Worm (Caenorhabditis elegans) whole organism, L4 larva: ENCODE measurements around the gene gsto-2.

Experiments used
- F26F4.8 ChIP-seq: fragments of 200-800 bp; sonication (Bioruptor generic); conservative IDR thresholded peaks from 2 replicates; pipeline ENCODE4 v1.3.6; 2022; ENCODE audit warnings: missing genetic modification characterization, missing compliant biosample characterization
- R02D3.7 ChIP-seq: fragments of 150-350 bp; sonication (generic microtip); optimal IDR thresholded peaks from 3 replicates; lab custom pipeline; 2014; ENCODE audit warnings: missing biosample characterization, missing genetic modification characterization
- ZK337.2 ChIP-seq: fragments of 200-800 bp; sonication (Bioruptor generic); IDR thresholded peaks from 2 replicates; pipeline ENCODE4 v1.3.6; 2022; ENCODE audit warnings: missing genetic modification reagents, missing genetic modification characterization, missing compliant biosample characterization
- ZK546.5 ChIP-seq, 2 experiments: sonication (generic microtip); optimal IDR thresholded peaks; 2 replicates each; lab custom pipeline; 2017; ENCODE audit warnings: missing biosample characterization in 2 of 2, missing genetic modification characterization in 2 of 2
- aha-1 ChIP-seq: fragments of 150-350 bp; peaks from one replicate; lab custom pipeline; 2014; ENCODE audit warnings: missing biosample characterization, missing genetic modification characterization
- aly-2 ChIP-seq: sonication (generic microtip); optimal IDR thresholded peaks from 2 replicates; lab custom pipeline; 2018; ENCODE audit warnings: missing biosample characterization, missing genetic modification characterization
- ceh-28 ChIP-seq: fragments of 150-350 bp; optimal IDR thresholded peaks from 2 replicates; lab custom pipeline; 2014; ENCODE audit warnings: missing biosample characterization, missing genetic modification reagents, missing genetic modification characterization
- ceh-44 ChIP-seq: fragments of 200-800 bp; sonication (Bioruptor generic); IDR thresholded peaks from 2 replicates; pipeline ENCODE4 v1.3.6; 2022; ENCODE audit warnings: missing genetic modification reagents, missing genetic modification characterization, missing compliant biosample characterization
- ceh-62 ChIP-seq: sonication (generic microtip); optimal IDR thresholded peaks from 2 replicates; lab custom pipeline; 2017; ENCODE audit warnings: missing biosample characterization, missing genetic modification characterization
- ceh-82 ChIP-seq: sonication (generic microtip); optimal IDR thresholded peaks from 2 replicates; lab custom pipeline; 2017; ENCODE audit warnings: missing biosample characterization, missing genetic modification characterization
- ces-1 ChIP-seq: fragments of 150-350 bp; sonication (generic microtip); optimal IDR thresholded peaks from 4 replicates; lab custom pipeline; 2014; ENCODE audit warnings: missing biosample characterization, missing genetic modification reagents, missing genetic modification characterization
- daf-16 ChIP-seq, 3 experiments: sonication (generic microtip); optimal IDR thresholded peaks; 2 replicates each; lab custom pipeline; 2016 to 2017; ENCODE audit warnings: missing genetic modification characterization in 3 of 3, missing genetic modification reagents in 3 of 3, mild to moderate bottlenecking in 2 of 3, missing compliant biosample characterization in 2 of 3, missing biosample characterization in 1 of 3, moderate library complexity in 1 of 3
- daf-8 ChIP-seq: fragments of 200-800 bp; sonication (Bioruptor generic); IDR thresholded peaks from 2 replicates; pipeline ENCODE4 v1.3.6; 2022; ENCODE audit warnings: missing genetic modification characterization, missing compliant biosample characterization
- dmd-6 ChIP-seq: fragments of 200-800 bp; sonication (Bioruptor generic); IDR thresholded peaks from 2 replicates; pipeline ENCODE4 v1.3.6; 2022; ENCODE audit warnings: missing genetic modification reagents, missing genetic modification characterization, missing compliant biosample characterization
- dmd-9 ChIP-seq: fragments of 200-800 bp; sonication (Bioruptor generic); IDR thresholded peaks from 2 replicates; pipeline ENCODE4 v1.3.6; 2022; ENCODE audit warnings: missing genetic modification reagents, missing genetic modification characterization, missing compliant biosample characterization
- dpl-1 ChIP-seq: fragments of 150-350 bp; optimal IDR thresholded peaks from 2 replicates; lab custom pipeline; 2014; ENCODE audit warnings: missing biosample characterization, missing genetic modification reagents, missing genetic modification characterization
- duxl-1 ChIP-seq: sonication (generic microtip); optimal IDR thresholded peaks from 2 replicates; lab custom pipeline; 2016; ENCODE audit warnings: mild to moderate bottlenecking, missing genetic modification characterization, moderate library complexity, missing compliant biosample characterization; ENCODE audit not compliant: poor library complexity
- egl-27 ChIP-seq: sonication (generic microtip); optimal IDR thresholded peaks from 3 replicates; lab custom pipeline; 2017; ENCODE audit warnings: missing biosample characterization, missing genetic modification reagents, missing genetic modification characterization
- egl-43 ChIP-seq: fragments of 200-800 bp; sonication (Bioruptor generic); IDR thresholded peaks from 2 replicates; pipeline ENCODE4 v1.3.6; 2022; ENCODE audit warnings: missing genetic modification reagents, missing genetic modification characterization, missing compliant biosample characterization
- gei-8 ChIP-seq: fragments of 200-800 bp; sonication (Bioruptor generic); optimal IDR thresholded peaks from 2 replicates; lab custom pipeline; 2018; ENCODE audit warnings: mild to moderate bottlenecking, missing genetic modification characterization, missing compliant biosample characterization
- hlh-11 ChIP-seq: fragments of 200-800 bp; sonication (Bioruptor generic); optimal IDR thresholded peaks from 2 replicates; lab custom pipeline; 2018; ENCODE audit warnings: mild to moderate bottlenecking, missing genetic modification characterization, missing compliant biosample characterization
- hlh-30 ChIP-seq: sonication (generic microtip); optimal IDR thresholded peaks from 2 replicates; lab custom pipeline; 2017; ENCODE audit warnings: antibody characterized with exemption, mild to moderate bottlenecking, missing genetic modification characterization, missing compliant biosample characterization; ENCODE audit not compliant: insufficient read depth
- jun-1 ChIP-seq: fragments of 150-350 bp; optimal IDR thresholded peaks from 2 replicates; lab custom pipeline; 2014; ENCODE audit warnings: missing biosample characterization, missing genetic modification reagents, missing genetic modification characterization
- mdl-1 ChIP-seq, 2 experiments: fragments of 150-350 bp in 1 of 2; sonication (generic microtip) in 1 of 2; optimal IDR thresholded peaks; 2 replicates each; lab custom pipeline; 2014 to 2017; ENCODE audit warnings: missing biosample characterization in 2 of 2, missing genetic modification characterization in 2 of 2
- mep-1 ChIP-seq: fragments of 150-350 bp; sonication (generic microtip); optimal IDR thresholded peaks from 3 replicates; lab custom pipeline; 2014; ENCODE audit warnings: missing biosample characterization, missing genetic modification characterization
- mes-2 ChIP-seq: sonication (generic microtip); optimal IDR thresholded peaks from 2 replicates; lab custom pipeline; 2016; ENCODE audit warnings: missing genotype, mild to moderate bottlenecking, missing genetic modification characterization, missing compliant biosample characterization; ENCODE audit not compliant: poor library complexity, severe bottlenecking
- nhr-10 ChIP-seq: fragments of 150-350 bp; optimal IDR thresholded peaks from 2 replicates; lab custom pipeline; 2014; ENCODE audit warnings: missing biosample characterization, missing genetic modification characterization
- nhr-11 ChIP-seq: fragments of 150-350 bp; optimal IDR thresholded peaks from 2 replicates; lab custom pipeline; 2014; ENCODE audit warnings: missing biosample characterization, missing genetic modification characterization
- nhr-237 ChIP-seq: sonication (generic microtip); optimal IDR thresholded peaks from 2 replicates; lab custom pipeline; 2017; ENCODE audit warnings: missing biosample characterization, missing genetic modification characterization
- nhr-28 ChIP-seq: fragments of 150-350 bp; optimal IDR thresholded peaks from 2 replicates; lab custom pipeline; 2014; ENCODE audit warnings: missing biosample characterization, missing genetic modification characterization
- nhr-48 ChIP-seq: sonication (generic microtip); optimal IDR thresholded peaks from 2 replicates; lab custom pipeline; 2016; ENCODE audit warnings: mild to moderate bottlenecking, missing genetic modification characterization, missing compliant biosample characterization
- nhr-6 ChIP-seq: fragments of 150-350 bp; optimal IDR thresholded peaks from 2 replicates; lab custom pipeline; 2014; ENCODE audit warnings: missing biosample characterization, missing genetic modification characterization
- nhr-76 ChIP-seq: fragments of 150-350 bp; optimal IDR thresholded peaks from 2 replicates; lab custom pipeline; 2014; ENCODE audit warnings: missing biosample characterization, missing genetic modification characterization
- nhr-77 ChIP-seq: fragments of 150-350 bp; optimal IDR thresholded peaks from 2 replicates; lab custom pipeline; 2014; ENCODE audit warnings: missing biosample characterization, missing genetic modification characterization
- pha-4 ChIP-seq, 2 experiments: fragments of 150-350 bp in 1 of 2; fragments of 200-800 bp in 1 of 2; sonication (Bioruptor generic) in 1 of 2; IDR thresholded peaks in 1 of 2; optimal IDR thresholded peaks in 1 of 2; 2 replicates each; pipeline versions ENCODE4 v1.3.6 to Lab custom; 2014 to 2022; ENCODE audit warnings: missing genetic modification characterization in 2 of 2, missing genetic modification reagents in 2 of 2, missing biosample characterization in 1 of 2, missing compliant biosample characterization in 1 of 2
- pqm-1 ChIP-seq: sonication (generic microtip); optimal IDR thresholded peaks from 2 replicates; lab custom pipeline; 2017; ENCODE audit warnings: missing biosample characterization, missing genetic modification characterization
- spr-1 ChIP-seq: sonication (generic microtip); optimal IDR thresholded peaks from 2 replicates; lab custom pipeline; 2016; ENCODE audit warnings: mild to moderate bottlenecking, missing genetic modification characterization, missing compliant biosample characterization
- tag-97 ChIP-seq: fragments of 200-800 bp; sonication (Bioruptor generic); IDR thresholded peaks from 2 replicates; pipeline ENCODE4 v1.3.6; 2022; ENCODE audit warnings: missing genetic modification characterization, missing compliant biosample characterization
- tra-1 ChIP-seq: fragments of 200-800 bp; sonication (Bioruptor generic); IDR thresholded peaks from 2 replicates; pipeline ENCODE4 v1.3.6; 2022; ENCODE audit warnings: missing genetic modification reagents, missing genetic modification characterization, missing compliant biosample characterization
- unc-62 ChIP-seq, 3 experiments: fragments of 150-350 bp in 1 of 3; sonication (generic microtip); optimal IDR thresholded peaks in 2 of 3; peaks in 1 of 3; 1 replicate in 1 of 3; 2 replicates in 2 of 3; lab custom pipeline; 2014 to 2017; ENCODE audit warnings: missing biosample characterization in 3 of 3, missing genetic modification characterization in 3 of 3, missing genetic modification reagents in 3 of 3, missing genotype in 1 of 3
- vab-7 ChIP-seq: fragments of 200-800 bp; sonication (Bioruptor generic); IDR thresholded peaks from 2 replicates; pipeline ENCODE4 v1.3.6; 2022; ENCODE audit warnings: missing genetic modification reagents, missing genetic modification characterization, missing compliant biosample characterization
- zag-1 ChIP-seq: fragments of 150-350 bp; optimal IDR thresholded peaks from 2 replicates; lab custom pipeline; 2014; ENCODE audit warnings: missing biosample characterization, missing genetic modification characterization
- ztf-11 ChIP-seq: fragments of 150-350 bp; optimal IDR thresholded peaks from 2 replicates; lab custom pipeline; 2014; ENCODE audit warnings: missing biosample characterization, missing genetic modification characterization
- ztf-7 ChIP-seq: fragments of 150-350 bp; optimal IDR thresholded peaks from 2 replicates; lab custom pipeline; 2014; ENCODE audit warnings: missing biosample characterization, missing genetic modification characterization

gsto-2 gene

ce11 chrIII:8594088-8594487 lies 39.5 kb downstream of the gsto-2 start:
- TF ChIP-seq unc-62 (GFP tag; optimal IDR thresholded peaks at IDR 0.05 in 1 of 2; lab: Kevin White, UChicago) (no peak), unc-62 (tag; optimal IDR thresholded peaks at IDR 0.05; lab: Kevin White, UChicago) (no peak), hlh-11 (tag; lab: Kevin White, UChicago) (peak; percentile 52), hlh-30 (no peak), ces-1 (no peak), tag-97 (no peak), ZK546.5 (tag; optimal IDR thresholded peaks at IDR 0.05; lab: Kevin White, UChicago) (no peak), dpl-1 (GFP tag; lab: Kevin White, UChicago) (no peak), ztf-11 (no peak), aly-2 (tag; lab: Kevin White, UChicago) (no peak), nhr-28 (tag; lab: Kevin White, UChicago) (peak; percentile 90), egl-27 (no peak), mep-1 (no peak), ceh-28 (tag; lab: Kevin White, UChicago) (no peak), daf-16 (GFP tag; optimal IDR thresholded peaks at IDR 0.05; lab: Kevin White, UChicago) (no peak), daf-16 (tag; optimal IDR thresholded peaks at IDR 0.05; lab: Kevin White, UChicago) (peak; percentile 35), nhr-76 (tag; lab: Kevin White, UChicago) (no peak), R02D3.7 (no peak), pha-4 (GFP tag; IDR thresholded peaks at IDR 0.05; lab: Robert Waterston, UW) (no peak), pha-4 (tag; optimal IDR thresholded peaks at IDR 0.05; lab: Kevin White, UChicago) (no peak), daf-8 (GFP tag; lab: Robert Waterston, UW) (no peak), ceh-82 (no peak), pqm-1 (tag; lab: Kevin White, UChicago) (peak; percentile 96), dmd-9 (GFP tag; lab: Robert Waterston, UW) (no peak), mes-2 (no peak), spr-1 (tag; lab: Kevin White, UChicago) (no peak), nhr-10 (no peak), ceh-62 (tag; lab: Kevin White, UChicago) (no peak), mdl-1 (tag; optimal IDR thresholded peaks at IDR 0.05; lab: Kevin White, UChicago) (no peak), nhr-11 (no peak), nhr-77 (tag; lab: Kevin White, UChicago) (no peak), zag-1 (tag; lab: Kevin White, UChicago) (no peak), nhr-237 (no peak), F26F4.8 (no peak), vab-7 (GFP tag; lab: Robert Waterston, UW) (no peak), jun-1 (tag; lab: Kevin White, UChicago) (no peak), tra-1 (GFP tag; lab: Robert Waterston, UW) (no peak), nhr-48 (tag; lab: Kevin White, UChicago) (no peak), egl-43 (GFP tag; lab: Robert Waterston, UW) (no peak), duxl-1 (no peak), ceh-44 (no peak), nhr-6 (no peak), gei-8 (no peak), ZK337.2 (GFP tag; lab: Robert Waterston, UW) (no peak), dmd-6 (peak; percentile 59; the same call in 1 of the 2 replicates), ztf-7 (no peak), aha-1 (tag; lab: Kevin White, UChicago) (peak; percentile 89)
- TF ChIP-seq, all 104 proteins: peak for 6

- TF ChIP-seq aha-1 (tag; lab: Kevin White, UChicago) (peak; percentile 38), nhr-28 (tag; lab: Kevin White, UChicago) (no peak)
Observed at ce11 chrIII:8596692-8597091, 42.1 kb downstream of the gsto-2 start.
